Worm (Caenorhabditis elegans) whole organism, L4 larva: ENCODE data around the gene ZK1320.5.

Source experiments
- D1046.2 ChIP-seq: fragments of 200-800 bp; sonication (Bioruptor generic); IDR thresholded peaks from 2 replicates; pipeline ENCODE4 v1.3.6; 2022; ENCODE audit warnings: missing genetic modification characterization, missing compliant biosample characterization
- F37D6.2 ChIP-seq: sonication (generic microtip); optimal IDR thresholded peaks from 2 replicates; lab custom pipeline; 2016; ENCODE audit warnings: mild to moderate bottlenecking, missing genetic modification characterization, missing compliant biosample characterization
- F49E8.2 ChIP-seq: sonication (generic microtip); optimal IDR thresholded peaks from 2 replicates; lab custom pipeline; 2016; ENCODE audit warnings: missing compliant biosample characterization, mild to moderate bottlenecking, missing genetic modification characterization, borderline replicate concordance
- R02D3.7 ChIP-seq: fragments of 150-350 bp; sonication (generic microtip); optimal IDR thresholded peaks from 3 replicates; lab custom pipeline; 2014; ENCODE audit warnings: missing biosample characterization, missing genetic modification characterization
- T20F7.1 ChIP-seq: fragments of 200-800 bp; sonication (Bioruptor generic); optimal IDR thresholded peaks from 2 replicates; lab custom pipeline; 2018; ENCODE audit warnings: mild to moderate bottlenecking, missing genetic modification characterization, missing compliant biosample characterization
- Y75B8A.6 ChIP-seq: fragments of 200-800 bp; sonication (Bioruptor generic); IDR thresholded peaks from 2 replicates; pipeline ENCODE4 v1.3.6; 2022; ENCODE audit warnings: missing genetic modification reagents, missing genetic modification characterization, missing compliant biosample characterization
- ZK337.2 ChIP-seq: fragments of 200-800 bp; sonication (Bioruptor generic); IDR thresholded peaks from 2 replicates; pipeline ENCODE4 v1.3.6; 2022; ENCODE audit warnings: missing genetic modification reagents, missing genetic modification characterization, missing compliant biosample characterization
- ZK546.5 ChIP-seq, 2 experiments: sonication (generic microtip); optimal IDR thresholded peaks; 2 replicates each; lab custom pipeline; 2017; ENCODE audit warnings: missing biosample characterization in 2 of 2, missing genetic modification characterization in 2 of 2
- ama-1 ChIP-seq: fragments of 150-350 bp; optimal IDR thresholded peaks from 2 replicates; lab custom pipeline; 2014; ENCODE audit warnings: inconsistent platforms, mixed read lengths
- arid-1 ChIP-seq: fragments of 200-800 bp; sonication (Bioruptor generic); conservative IDR thresholded peaks from 2 replicates; pipeline ENCODE4 v1.3.6; 2022; ENCODE audit warnings: missing genetic modification reagents, missing genetic modification characterization, missing compliant biosample characterization
- ceh-44 ChIP-seq: fragments of 200-800 bp; sonication (Bioruptor generic); IDR thresholded peaks from 2 replicates; pipeline ENCODE4 v1.3.6; 2022; ENCODE audit warnings: missing genetic modification reagents, missing genetic modification characterization, missing compliant biosample characterization
- ceh-62 ChIP-seq: sonication (generic microtip); optimal IDR thresholded peaks from 2 replicates; lab custom pipeline; 2017; ENCODE audit warnings: missing biosample characterization, missing genetic modification characterization
- daf-16 ChIP-seq, 3 experiments: sonication (generic microtip); optimal IDR thresholded peaks; 2 replicates each; lab custom pipeline; 2016 to 2017; ENCODE audit warnings: missing genetic modification characterization in 3 of 3, missing genetic modification reagents in 3 of 3, mild to moderate bottlenecking in 2 of 3, missing compliant biosample characterization in 2 of 3, missing biosample characterization in 1 of 3, moderate library complexity in 1 of 3
- dmd-6 ChIP-seq: fragments of 200-800 bp; sonication (Bioruptor generic); IDR thresholded peaks from 2 replicates; pipeline ENCODE4 v1.3.6; 2022; ENCODE audit warnings: missing genetic modification reagents, missing genetic modification characterization, missing compliant biosample characterization
- dpl-1 ChIP-seq: fragments of 150-350 bp; optimal IDR thresholded peaks from 2 replicates; lab custom pipeline; 2014; ENCODE audit warnings: missing biosample characterization, missing genetic modification reagents, missing genetic modification characterization
- duxl-1 ChIP-seq: sonication (generic microtip); optimal IDR thresholded peaks from 2 replicates; lab custom pipeline; 2016; ENCODE audit warnings: mild to moderate bottlenecking, missing genetic modification characterization, moderate library complexity, missing compliant biosample characterization; ENCODE audit not compliant: poor library complexity
- egl-27 ChIP-seq: sonication (generic microtip); optimal IDR thresholded peaks from 3 replicates; lab custom pipeline; 2017; ENCODE audit warnings: missing biosample characterization, missing genetic modification reagents, missing genetic modification characterization
- egl-43 ChIP-seq: fragments of 200-800 bp; sonication (Bioruptor generic); IDR thresholded peaks from 2 replicates; pipeline ENCODE4 v1.3.6; 2022; ENCODE audit warnings: missing genetic modification reagents, missing genetic modification characterization, missing compliant biosample characterization
- gei-8 ChIP-seq: fragments of 200-800 bp; sonication (Bioruptor generic); optimal IDR thresholded peaks from 2 replicates; lab custom pipeline; 2018; ENCODE audit warnings: mild to moderate bottlenecking, missing genetic modification characterization, missing compliant biosample characterization
- hif-1 ChIP-seq, 2 experiments: sonication (generic microtip); optimal IDR thresholded peaks; 2 replicates each; lab custom pipeline; 2016 to 2017; ENCODE audit warnings: missing compliant biosample characterization in 2 of 2, missing genetic modification characterization in 2 of 2, missing genetic modification reagents in 2 of 2, missing genotype in 2 of 2, mild to moderate bottlenecking in 1 of 2
- hlh-11 ChIP-seq: fragments of 200-800 bp; sonication (Bioruptor generic); optimal IDR thresholded peaks from 2 replicates; lab custom pipeline; 2018; ENCODE audit warnings: mild to moderate bottlenecking, missing genetic modification characterization, missing compliant biosample characterization
- hlh-30 ChIP-seq: sonication (generic microtip); optimal IDR thresholded peaks from 2 replicates; lab custom pipeline; 2017; ENCODE audit warnings: antibody characterized with exemption, mild to moderate bottlenecking, missing genetic modification characterization, missing compliant biosample characterization; ENCODE audit not compliant: insufficient read depth
- lin-1 ChIP-seq: fragments of 200-800 bp; sonication (Bioruptor generic); IDR thresholded peaks from 2 replicates; pipeline ENCODE4 v1.3.6; 2022; ENCODE audit warnings: missing genetic modification reagents, missing genetic modification characterization, missing compliant biosample characterization
- lin-15B ChIP-seq: fragments of 150-350 bp; sonication (generic microtip); optimal IDR thresholded peaks from 3 replicates; lab custom pipeline; 2014; ENCODE audit warnings: missing biosample characterization, missing genetic modification characterization
- lin-29 ChIP-seq: fragments of 200-800 bp; sonication (Bioruptor generic); IDR thresholded peaks from 2 replicates; pipeline ENCODE4 v1.3.6; 2022; ENCODE audit warnings: missing genetic modification reagents, missing genetic modification characterization, missing compliant biosample characterization
- lin-39 ChIP-seq: fragments of 150-350 bp; optimal IDR thresholded peaks from 2 replicates; lab custom pipeline; 2014; ENCODE audit warnings: missing biosample characterization, missing genetic modification reagents, missing genetic modification characterization
- lsy-2 ChIP-seq, 2 experiments: fragments of 150-350 bp in 1 of 2; sonication (generic microtip) in 1 of 2; optimal IDR thresholded peaks; 2 replicates each; lab custom pipeline; 2014 to 2017; ENCODE audit warnings: missing biosample characterization in 2 of 2, missing genetic modification characterization in 2 of 2
- madf-5 ChIP-seq, 2 experiments: fragments of 200-800 bp; sonication (Bioruptor generic); IDR thresholded peaks; 2 replicates each; pipeline ENCODE4 v1.3.6; 2022; ENCODE audit warnings: missing compliant biosample characterization in 2 of 2, missing genetic modification characterization in 2 of 2
- mdl-1 ChIP-seq, 2 experiments: fragments of 150-350 bp in 1 of 2; sonication (generic microtip) in 1 of 2; optimal IDR thresholded peaks; 2 replicates each; lab custom pipeline; 2014 to 2017; ENCODE audit warnings: missing biosample characterization in 2 of 2, missing genetic modification characterization in 2 of 2
- mdt-29 ChIP-seq: fragments of 200-800 bp; sonication (Bioruptor generic); IDR thresholded peaks from 2 replicates; pipeline ENCODE4 v1.3.6; 2022; ENCODE audit warnings: missing genetic modification reagents, missing genetic modification characterization, missing compliant biosample characterization
- mes-2 ChIP-seq: sonication (generic microtip); optimal IDR thresholded peaks from 2 replicates; lab custom pipeline; 2016; ENCODE audit warnings: missing genotype, mild to moderate bottlenecking, missing genetic modification characterization, missing compliant biosample characterization; ENCODE audit not compliant: poor library complexity, severe bottlenecking
- nhr-10 ChIP-seq: fragments of 150-350 bp; optimal IDR thresholded peaks from 2 replicates; lab custom pipeline; 2014; ENCODE audit warnings: missing biosample characterization, missing genetic modification characterization
- nhr-28 ChIP-seq: fragments of 150-350 bp; optimal IDR thresholded peaks from 2 replicates; lab custom pipeline; 2014; ENCODE audit warnings: missing biosample characterization, missing genetic modification characterization
- nhr-48 ChIP-seq: sonication (generic microtip); optimal IDR thresholded peaks from 2 replicates; lab custom pipeline; 2016; ENCODE audit warnings: mild to moderate bottlenecking, missing genetic modification characterization, missing compliant biosample characterization
- nhr-6 ChIP-seq: fragments of 150-350 bp; optimal IDR thresholded peaks from 2 replicates; lab custom pipeline; 2014; ENCODE audit warnings: missing biosample characterization, missing genetic modification characterization
- pha-4 ChIP-seq, 2 experiments: fragments of 150-350 bp in 1 of 2; fragments of 200-800 bp in 1 of 2; sonication (Bioruptor generic) in 1 of 2; IDR thresholded peaks in 1 of 2; optimal IDR thresholded peaks in 1 of 2; 2 replicates each; pipeline versions ENCODE4 v1.3.6 to Lab custom; 2014 to 2022; ENCODE audit warnings: missing genetic modification characterization in 2 of 2, missing genetic modification reagents in 2 of 2, missing biosample characterization in 1 of 2, missing compliant biosample characterization in 1 of 2
- saeg-2 ChIP-seq: fragments of 200-800 bp; sonication (Bioruptor generic); IDR thresholded peaks from 2 replicates; pipeline ENCODE4 v1.3.6; 2022; ENCODE audit warnings: missing genetic modification reagents, missing genetic modification characterization, missing compliant biosample characterization
- set-16 ChIP-seq: fragments of 200-800 bp; sonication (Bioruptor generic); IDR thresholded peaks from 2 replicates; pipeline ENCODE4 v1.3.6; 2022; ENCODE audit warnings: missing genetic modification reagents, missing genetic modification characterization, missing compliant biosample characterization
- skn-1 ChIP-seq: fragments of 150-350 bp; optimal IDR thresholded peaks from 2 replicates; lab custom pipeline; 2014; ENCODE audit warnings: missing biosample characterization, missing genetic modification characterization
- spr-1 ChIP-seq: sonication (generic microtip); optimal IDR thresholded peaks from 2 replicates; lab custom pipeline; 2016; ENCODE audit warnings: mild to moderate bottlenecking, missing genetic modification characterization, missing compliant biosample characterization
- tra-1 ChIP-seq: fragments of 200-800 bp; sonication (Bioruptor generic); IDR thresholded peaks from 2 replicates; pipeline ENCODE4 v1.3.6; 2022; ENCODE audit warnings: missing genetic modification reagents, missing genetic modification characterization, missing compliant biosample characterization
- unc-130 ChIP-seq: sonication (generic microtip); optimal IDR thresholded peaks from 2 replicates; lab custom pipeline; 2016; ENCODE audit warnings: missing genetic modification reagents, missing genetic modification characterization, missing compliant biosample characterization
- unc-62 ChIP-seq, 3 experiments: fragments of 150-350 bp in 1 of 3; sonication (generic microtip); optimal IDR thresholded peaks in 2 of 3; peaks in 1 of 3; 1 replicate in 1 of 3; 2 replicates in 2 of 3; lab custom pipeline; 2014 to 2017; ENCODE audit warnings: missing biosample characterization in 3 of 3, missing genetic modification characterization in 3 of 3, missing genetic modification reagents in 3 of 3, missing genotype in 1 of 3
- zfp-3 ChIP-seq: fragments of 200-800 bp; sonication (Bioruptor generic); conservative IDR thresholded peaks from 2 replicates; pipeline ENCODE4 v1.3.6; 2022; ENCODE audit warnings: missing genetic modification reagents, missing genetic modification characterization, missing compliant biosample characterization
- zip-2 ChIP-seq: fragments of 150-350 bp; optimal IDR thresholded peaks from 2 replicates; lab custom pipeline; 2014; ENCODE audit warnings: missing biosample characterization, missing genetic modification characterization

Gene ZK1320.5

ce11 chrII:9624110-9624695 lies 41.3 kb downstream of the ZK1320.5 start, which contains the start of the genes dnj-20 and ZK1307.8 (continued):
- TF ChIP-seq hif-1 (tag; optimal IDR thresholded peaks at IDR 0.05; lab: Kevin White, UChicago) = no peak
- no peak for TF ChIP-seq egl-43 (GFP tag; lab: Robert Waterston, UW)
- TF ChIP-seq ceh-62 (tag; lab: Kevin White, UChicago) = no peak
- TF ChIP-seq nhr-48 (tag; lab: Kevin White, UChicago) = no peak
- no peak for TF ChIP-seq saeg-2 (GFP tag; lab: Robert Waterston, UW)
- TF ChIP-seq zfp-3 (GFP tag; lab: Robert Waterston, UW) = no peak
- no peak for TF ChIP-seq F37D6.2 (tag; lab: Kevin White, UChicago)
- TF ChIP-seq daf-16 (GFP tag; optimal IDR thresholded peaks at IDR 0.05; lab: Kevin White, UChicago) = no peak
- peak; percentile 63 for TF ChIP-seq daf-16 (tag; optimal IDR thresholded peaks at IDR 0.05; lab: Kevin White, UChicago)
- TF ChIP-seq mdl-1 (tag; optimal IDR thresholded peaks at IDR 0.05; lab: Kevin White, UChicago) = no peak
- TF ChIP-seq R02D3.7 (tag; lab: Kevin White, UChicago) = no peak
- TF ChIP-seq mes-2 (tag; lab: Kevin White, UChicago) = peak; percentile 40
- no peak for TF ChIP-seq skn-1 (tag; lab: Kevin White, UChicago)
- TF ChIP-seq nhr-10 (tag; lab: Kevin White, UChicago) = no peak
- no peak for TF ChIP-seq ZK337.2
- peak; percentile 22 for TF ChIP-seq dpl-1 (GFP tag; lab: Kevin White, UChicago)
- TF ChIP-seq lsy-2 (tag; optimal IDR thresholded peaks at IDR 0.05; lab: Kevin White, UChicago) = peak in 1 of 2 experiments; percentile 56
- no peak for TF ChIP-seq zip-2 (tag; lab: Kevin White, UChicago)
- no peak for TF ChIP-seq duxl-1 (tag; lab: Kevin White, UChicago)
- TF ChIP-seq mdt-29 (GFP tag; lab: Robert Waterston, UW) = no peak
- TF ChIP-seq madf-5 (GFP tag; IDR thresholded peaks at IDR 0.05; lab: Robert Waterston, UW) = no peak
- no peak for TF ChIP-seq set-16 (GFP tag; lab: Robert Waterston, UW)
- no peak for TF ChIP-seq lin-39 (tag; lab: Kevin White, UChicago)
- TF ChIP-seq gei-8 (GFP tag; lab: Kevin White, UChicago) = no peak
- no peak for TF ChIP-seq ceh-44 (GFP tag; lab: Robert Waterston, UW)
- TF ChIP-seq lin-29 (GFP tag; lab: Robert Waterston, UW) = no peak
- no peak for TF ChIP-seq D1046.2 (GFP tag; lab: Robert Waterston, UW)
- TF ChIP-seq ama-1 (lab: Kevin White, UChicago) = no peak
- no peak for TF ChIP-seq spr-1 (tag; lab: Kevin White, UChicago)

DNA sequence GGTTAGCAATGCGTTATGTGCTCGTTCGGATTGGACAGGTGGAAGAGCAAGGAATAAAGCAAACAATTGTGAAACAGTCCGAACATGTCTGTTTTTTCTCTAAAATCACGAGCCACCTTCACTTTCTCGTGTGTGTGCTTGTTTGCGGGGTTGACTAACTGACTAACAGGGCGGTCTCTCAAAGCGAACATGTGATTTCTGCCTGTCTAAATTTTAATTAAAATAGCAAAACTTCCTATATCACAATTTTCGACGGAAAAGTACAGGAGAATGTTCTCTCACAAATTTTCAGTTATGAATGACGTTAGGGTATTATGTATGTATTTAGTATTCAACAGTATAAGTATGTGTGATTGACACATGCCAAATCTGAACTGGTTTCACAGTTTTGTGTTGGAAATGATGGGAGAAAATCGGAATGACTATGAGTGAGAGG lies 43.5 kb downstream of the ZK1320.5 start:
- peak; percentile 52 for TF ChIP-seq tra-1 (GFP tag; lab: Robert Waterston, UW)
- no peak for TF ChIP-seq egl-27 (tag; lab: Kevin White, UChicago)
- TF ChIP-seq F49E8.2 (tag; lab: Kevin White, UChicago) = no peak
- TF ChIP-seq mes-2 (tag; lab: Kevin White, UChicago) = peak; percentile 12
- no peak for TF ChIP-seq ceh-44 (GFP tag; lab: Robert Waterston, UW)
- peak; percentile 73 for TF ChIP-seq hlh-11 (tag; lab: Kevin White, UChicago)
- no peak for TF ChIP-seq Y75B8A.6 (GFP tag; lab: Robert Waterston, UW)
- peak; percentile 76 for TF ChIP-seq dmd-6
- TF ChIP-seq arid-1 = no peak
- TF ChIP-seq unc-62 (GFP tag; optimal IDR thresholded peaks at IDR 0.05 in 1 of 2; lab: Kevin White, UChicago) = peak in 1 of 2 experiments; percentile 61
- TF ChIP-seq unc-62 (tag; optimal IDR thresholded peaks at IDR 0.05; lab: Kevin White, UChicago) = no peak
- TF ChIP-seq ceh-62 (tag; lab: Kevin White, UChicago) = no peak
- TF ChIP-seq dpl-1 (GFP tag; lab: Kevin White, UChicago) = no peak
- no peak for TF ChIP-seq ZK337.2
- TF ChIP-seq mdl-1 (tag; optimal IDR thresholded peaks at IDR 0.05; lab: Kevin White, UChicago) = peak in 1 of 2 experiments; percentile 68
- TF ChIP-seq ZK546.5 (tag; optimal IDR thresholded peaks at IDR 0.05; lab: Kevin White, UChicago) = no peak
- peak; percentile 92 for TF ChIP-seq hlh-30
- peak; percentile 17; the same call in 1 of the 2 replicates for TF ChIP-seq pha-4 (GFP tag; IDR thresholded peaks at IDR 0.05; lab: Robert Waterston, UW)
- peak; percentile 59 for TF ChIP-seq pha-4 (tag; optimal IDR thresholded peaks at IDR 0.05; lab: Kevin White, UChicago)
- no peak for TF ChIP-seq D1046.2 (GFP tag; lab: Robert Waterston, UW)
- no peak for TF ChIP-seq unc-130 (GFP tag; lab: Kevin White, UChicago)
- TF ChIP-seq egl-43 (GFP tag; lab: Robert Waterston, UW) = no peak
- TF ChIP-seq nhr-28 (tag; lab: Kevin White, UChicago) = peak; percentile 61
- TF ChIP-seq lin-1 (GFP tag; lab: Robert Waterston, UW) = peak; percentile 28; the same call in 1 of the 2 replicates
- TF ChIP-seq lin-15B = no peak
- peak; percentile 56 for TF ChIP-seq T20F7.1 (GFP tag; lab: Kevin White, UChicago)
- TF ChIP-seq nhr-6 (tag; lab: Kevin White, UChicago) = no peak
